Worm (Caenorhabditis elegans) whole organism, young adult: ENCODE data around the gene F35F10.1.

ENCODE experiments used
- B0336.3 ChIP-seq: fragments of 200-800 bp; sonication (Bioruptor generic); IDR thresholded peaks from 2 replicates; pipeline ENCODE4 v1.3.6; 2022; ENCODE audit warnings: missing genetic modification characterization, missing compliant biosample characterization
- F23B12.7 ChIP-seq: sonication (generic microtip); optimal IDR thresholded peaks from 2 replicates; lab custom pipeline; 2017; ENCODE audit warnings: missing genetic modification characterization, mild to moderate bottlenecking, missing compliant biosample characterization, antibody characterized with exemption, moderate library complexity; ENCODE audit not compliant: insufficient read depth
- F33H1.4 ChIP-seq: fragments of 200-800 bp; sonication (Bioruptor generic); IDR thresholded peaks from 2 replicates; pipeline ENCODE4 v1.3.6; 2022; ENCODE audit warnings: missing genetic modification reagents, missing genetic modification characterization, missing compliant biosample characterization
- F57A8.1 ChIP-seq: fragments of 200-800 bp; sonication (Bioruptor generic); optimal IDR thresholded peaks from 2 replicates; lab custom pipeline; 2018; ENCODE audit warnings: mild to moderate bottlenecking, missing genetic modification characterization, moderate library complexity, missing compliant biosample characterization
- F57C9.4 ChIP-seq: sonication (generic microtip); optimal IDR thresholded peaks from 2 replicates; lab custom pipeline; 2017; ENCODE audit warnings: mild to moderate bottlenecking, missing genetic modification characterization, missing compliant biosample characterization
- K12H6.12 ChIP-seq: fragments of 200-800 bp; sonication (Bioruptor generic); optimal IDR thresholded peaks from 2 replicates; lab custom pipeline; 2018; ENCODE audit warnings: mild to moderate bottlenecking, missing genetic modification characterization, missing compliant biosample characterization
- T26A5.8 ChIP-seq: sonication (generic microtip); optimal IDR thresholded peaks from 2 replicates; lab custom pipeline; 2016; ENCODE audit warnings: missing genetic modification characterization, missing compliant biosample characterization
- ama-1 ChIP-seq, 3 experiments: fragments of 150-350 bp in 1 of 3; sonication (generic microtip) in 2 of 3; optimal IDR thresholded peaks; 2 replicates each; lab custom pipeline; 2014 to 2018; ENCODE audit warnings: missing biosample characterization in 2 of 3, missing genetic modification characterization in 2 of 3, missing genetic modification reagents in 2 of 3
- attf-5 ChIP-seq: fragments of 200-800 bp; sonication (Bioruptor generic); optimal IDR thresholded peaks from 2 replicates; lab custom pipeline; 2018; ENCODE audit warnings: mild to moderate bottlenecking, missing genetic modification characterization, missing compliant biosample characterization
- bed-1 ChIP-seq: fragments of 200-800 bp; sonication (Bioruptor generic); IDR thresholded peaks from 2 replicates; pipeline ENCODE4 v1.3.6; 2022; ENCODE audit warnings: missing genetic modification reagents, missing genetic modification characterization, missing compliant biosample characterization
- bed-2 ChIP-seq: fragments of 200-800 bp; sonication (Bioruptor generic); IDR thresholded peaks from 2 replicates; pipeline ENCODE4 v1.3.6; 2022; ENCODE audit warnings: missing genetic modification reagents, missing genetic modification characterization, missing compliant biosample characterization
- ceh-100 ChIP-seq: fragments of 200-800 bp; sonication (Bioruptor generic); IDR thresholded peaks from 2 replicates; pipeline ENCODE4 v1.3.6; 2022; ENCODE audit warnings: missing genetic modification reagents, missing genetic modification characterization, missing compliant biosample characterization
- ceh-40 ChIP-seq: fragments of 200-800 bp; sonication (Bioruptor generic); IDR thresholded peaks from 2 replicates; pipeline ENCODE4 v1.3.6; 2022; ENCODE audit warnings: missing genetic modification characterization, missing compliant biosample characterization
- ceh-58 ChIP-seq: fragments of 200-800 bp; sonication (Bioruptor generic); IDR thresholded peaks from 2 replicates; pipeline ENCODE4 v1.3.6; 2022; ENCODE audit warnings: missing genetic modification characterization, missing compliant biosample characterization
- die-1 ChIP-seq: sonication (generic microtip); optimal IDR thresholded peaks from 2 replicates; lab custom pipeline; 2016; ENCODE audit warnings: missing genotype, mild to moderate bottlenecking, missing genetic modification characterization, missing compliant biosample characterization
- dox-1 ChIP-seq: fragments of 200-800 bp; sonication (Bioruptor generic); IDR thresholded peaks from 2 replicates; pipeline ENCODE4 v1.3.6; 2022; ENCODE audit warnings: missing genetic modification reagents, missing genetic modification characterization, missing compliant biosample characterization
- dpl-1 ChIP-seq: fragments of 150-350 bp; optimal IDR thresholded peaks from 2 replicates; lab custom pipeline; 2014; ENCODE audit warnings: missing biosample characterization, missing genetic modification reagents, missing genetic modification characterization
- efl-1 ChIP-seq: fragments of 150-350 bp; optimal IDR thresholded peaks from 2 replicates; lab custom pipeline; 2014; ENCODE audit warnings: missing biosample characterization, missing genetic modification reagents, missing genetic modification characterization
- egl-18 ChIP-seq: fragments of 200-800 bp; sonication (Bioruptor generic); IDR thresholded peaks from 2 replicates; pipeline ENCODE4 v1.3.6; 2022; ENCODE audit warnings: missing genetic modification reagents, missing genetic modification characterization, missing compliant biosample characterization
- egl-44 ChIP-seq: fragments of 200-800 bp; sonication (Bioruptor generic); IDR thresholded peaks from 2 replicates; pipeline ENCODE4 v1.3.6; 2022; ENCODE audit warnings: missing genetic modification reagents, missing genetic modification characterization, missing compliant biosample characterization
- ets-4 ChIP-seq: fragments of 200-800 bp; sonication (Bioruptor generic); optimal IDR thresholded peaks from 2 replicates; lab custom pipeline; 2018; ENCODE audit warnings: mild to moderate bottlenecking, missing genetic modification characterization, missing compliant biosample characterization
- hlh-26 ChIP-seq: fragments of 200-800 bp; sonication (Bioruptor generic); conservative IDR thresholded peaks from 2 replicates; pipeline ENCODE4 v1.3.6; 2022; ENCODE audit warnings: missing genetic modification reagents, missing genetic modification characterization, missing compliant biosample characterization
- let-526 ChIP-seq: fragments of 200-800 bp; sonication (Bioruptor generic); IDR thresholded peaks from 2 replicates; pipeline ENCODE4 v1.3.6; 2022; ENCODE audit warnings: missing genetic modification reagents, missing genetic modification characterization, missing compliant biosample characterization
- let-607 ChIP-seq, 2 experiments: fragments of 200-800 bp in 1 of 2; sonication (Bioruptor generic) in 1 of 2; sonication (generic microtip) in 1 of 2; optimal IDR thresholded peaks; 2 replicates each; lab custom pipeline; 2016 to 2018; ENCODE audit warnings: mild to moderate bottlenecking in 2 of 2, missing compliant biosample characterization in 2 of 2, missing genetic modification characterization in 2 of 2, moderate library complexity in 2 of 2, missing genotype in 1 of 2
- lin-35 ChIP-seq, 3 experiments: fragments of 150-350 bp in 2 of 3; sonication (generic microtip) in 1 of 3; optimal IDR thresholded peaks; 2 replicates each; lab custom pipeline; 2014 to 2018; ENCODE audit warnings: missing biosample characterization in 3 of 3, missing genetic modification characterization in 3 of 3, missing genetic modification reagents in 3 of 3
- lin-54 ChIP-seq: fragments of 200-800 bp; sonication (Bioruptor generic); optimal IDR thresholded peaks from 2 replicates; lab custom pipeline; 2018; ENCODE audit warnings: mild to moderate bottlenecking, missing genetic modification characterization, missing compliant biosample characterization
- lir-1 ChIP-seq: fragments of 200-800 bp; sonication (Bioruptor generic); conservative IDR thresholded peaks from 2 replicates; pipeline ENCODE4 v1.3.6; 2022; ENCODE audit warnings: missing genetic modification reagents, missing genetic modification characterization, missing compliant biosample characterization
- madf-3 ChIP-seq: fragments of 200-800 bp; sonication (Bioruptor generic); IDR thresholded peaks from 2 replicates; pipeline ENCODE4 v1.3.6; 2022; ENCODE audit warnings: missing genetic modification reagents, missing genetic modification characterization, missing compliant biosample characterization
- nfya-2 ChIP-seq: fragments of 200-800 bp; sonication (Bioruptor generic); IDR thresholded peaks from 2 replicates; pipeline ENCODE4 v1.3.6; 2022; ENCODE audit warnings: missing genetic modification reagents, missing genetic modification characterization, missing compliant biosample characterization
- nfyb-1 ChIP-seq: fragments of 200-800 bp; sonication (Bioruptor generic); IDR thresholded peaks from 2 replicates; pipeline ENCODE4 v1.3.6; 2022; ENCODE audit warnings: missing genetic modification reagents, missing genetic modification characterization, missing compliant biosample characterization
- nhr-90 ChIP-seq: sonication (generic microtip); optimal IDR thresholded peaks from 2 replicates; lab custom pipeline; 2016; ENCODE audit warnings: missing genotype, mild to moderate bottlenecking, missing genetic modification characterization, missing compliant biosample characterization
- pbrm-1 ChIP-seq: fragments of 200-800 bp; sonication (Bioruptor generic); IDR thresholded peaks from 2 replicates; pipeline ENCODE4 v1.3.6; 2022; ENCODE audit warnings: missing genetic modification reagents, missing genetic modification characterization, missing compliant biosample characterization
- rec-8 ChIP-seq, 2 experiments: sonication (generic microtip); optimal IDR thresholded peaks; 2 replicates each; lab custom pipeline; 2016; ENCODE audit warnings: mild to moderate bottlenecking in 2 of 2, missing genetic modification characterization in 2 of 2, missing genetic modification reagents in 2 of 2, missing genotype in 2 of 2, missing biosample characterization in 1 of 2, missing compliant biosample characterization in 1 of 2, moderate library complexity in 1 of 2
- repo-1 ChIP-seq: sonication (generic microtip); optimal IDR thresholded peaks from 2 replicates; lab custom pipeline; 2017; ENCODE audit warnings: mild to moderate bottlenecking, missing genetic modification characterization, missing compliant biosample characterization
- sea-2 ChIP-seq: fragments of 200-800 bp; sonication (Bioruptor generic); IDR thresholded peaks from 2 replicates; pipeline ENCODE4 v1.3.6; 2022; ENCODE audit warnings: missing genetic modification characterization, missing compliant biosample characterization
- snpc-1.3 ChIP-seq: sonication (generic microtip); optimal IDR thresholded peaks from 2 replicates; lab custom pipeline; 2017; ENCODE audit warnings: missing genetic modification characterization, mild to moderate bottlenecking, missing compliant biosample characterization, antibody characterized with exemption, moderate library complexity, missing genotype, missing genetic modification reagents; ENCODE audit not compliant: insufficient read depth
- snpc-4 ChIP-seq, 5 experiments: fragments of 150-350 bp in 1 of 5; sonication (generic microtip) in 4 of 5; optimal IDR thresholded peaks; 2 replicates each; lab custom pipeline; 2014 to 2018; ENCODE audit warnings: missing genetic modification characterization in 5 of 5, missing biosample characterization in 3 of 5, antibody characterized with exemption in 2 of 5, mild to moderate bottlenecking in 2 of 5, missing compliant biosample characterization in 2 of 5, missing genotype in 2 of 5, moderate library complexity in 2 of 5, missing genetic modification reagents in 1 of 5
- somi-1 ChIP-seq: fragments of 200-800 bp; sonication (Bioruptor generic); optimal IDR thresholded peaks from 2 replicates; lab custom pipeline; 2018; ENCODE audit warnings: mild to moderate bottlenecking, missing genetic modification characterization, missing compliant biosample characterization
- zfh-2 ChIP-seq: fragments of 200-800 bp; sonication (Bioruptor generic); conservative IDR thresholded peaks from 2 replicates; pipeline ENCODE4 v1.3.6; 2022; ENCODE audit warnings: missing genetic modification reagents, missing genetic modification characterization, missing compliant biosample characterization
- zim-3 ChIP-seq: sonication (generic microtip); optimal IDR thresholded peaks from 2 replicates; lab custom pipeline; 2017; ENCODE audit warnings: mild to moderate bottlenecking, missing genetic modification characterization, moderate library complexity, missing compliant biosample characterization
- ztf-22 ChIP-seq: fragments of 200-800 bp; sonication (Bioruptor generic); optimal IDR thresholded peaks from 2 replicates; lab custom pipeline; 2018; ENCODE audit warnings: mild to moderate bottlenecking, missing genetic modification characterization, moderate library complexity, missing compliant biosample characterization
- ztf-25 ChIP-seq: fragments of 200-800 bp; sonication (Bioruptor generic); IDR thresholded peaks from 2 replicates; pipeline ENCODE4 v1.3.6; 2022; ENCODE audit warnings: missing genetic modification reagents, missing genetic modification characterization, missing compliant biosample characterization
- ztf-28 ChIP-seq: fragments of 200-800 bp; sonication (Bioruptor generic); IDR thresholded peaks from 2 replicates; pipeline ENCODE4 v1.3.6; 2022; ENCODE audit warnings: missing genetic modification reagents, missing genetic modification characterization, missing compliant biosample characterization

Gene F35F10.1

ce11 chrV:3297764-3298163 is 18.3 kb upstream of the F35F10.1 start, which contains the start of gene srx-122:
TSS of gene srx-122 (minus strand) at chrV:3297864.
- TF ChIP-seq nhr-90 (no peak), ceh-58 (no peak), bed-2 (GFP tag; lab: Robert Waterston, UW) (no peak), B0336.3 (no peak), lin-54 (GFP tag; lab: Kevin White, UChicago) (no peak), ets-4 (no peak)
- TF ChIP-seq, all 124 proteins: peak for 0

- no peak for TF ChIP-seq madf-3
- TF ChIP-seq repo-1 = no peak
- 0 out of 2 replicates have a peak, but pooled peaks have one; percentile 22 for TF ChIP-seq let-526 (GFP tag; lab: Robert Waterston, UW)
- no peak for TF ChIP-seq pbrm-1 (GFP tag; lab: Robert Waterston, UW)
- no peak for TF ChIP-seq ztf-28 (GFP tag; lab: Robert Waterston, UW)
- no peak for TF ChIP-seq somi-1
- TF ChIP-seq dpl-1 (GFP tag; lab: Kevin White, UChicago) = no peak
- TF ChIP-seq T26A5.8 (tag; lab: Kevin White, UChicago) = no peak
- no peak for TF ChIP-seq F23B12.7 (tag; lab: Kevin White, UChicago)
- TF ChIP-seq ztf-25 = 0 out of 2 replicates have a peak, but pooled peaks have one; percentile 36
- no peak for TF ChIP-seq ceh-58
- no peak for TF ChIP-seq dox-1 (GFP tag; lab: Robert Waterston, UW)
- no peak for TF ChIP-seq ztf-22 (GFP tag; lab: Kevin White, UChicago)
- no peak for TF ChIP-seq nfyb-1
- TF ChIP-seq egl-18 = peak; percentile 66; the same call in 1 of the 2 replicates
- TF ChIP-seq, all 124 proteins: peak for 3
Measured at ce11 chrV:3299437-3299836, 16.7 kb upstream of the F35F10.1 start.

ce11 chrV:3301898-3302297 is 14.2 kb upstream of the F35F10.1 start, which contains the start of gene srbc-1:
TSS of gene srbc-1 (minus strand) at chrV:3301998.
- no peak for TF ChIP-seq ceh-40 (GFP tag; lab: Robert Waterston, UW)
- no peak for TF ChIP-seq F33H1.4 (GFP tag; lab: Robert Waterston, UW)
- TF ChIP-seq zim-3 (tag; lab: Kevin White, UChicago) = no peak
- no peak for TF ChIP-seq attf-5 (GFP tag; lab: Kevin White, UChicago)
- TF ChIP-seq let-607 (tag; optimal IDR thresholded peaks at IDR 0.05; lab: Kevin White, UChicago) = no peak
- no peak for TF ChIP-seq snpc-1.3 (tag; lab: Kevin White, UChicago)
- TF ChIP-seq egl-44 (GFP tag; lab: Robert Waterston, UW) = no peak
- no peak for TF ChIP-seq hlh-26 (GFP tag; lab: Robert Waterston, UW)
- no peak for TF ChIP-seq F57A8.1 (GFP tag; lab: Kevin White, UChicago)
- no peak for TF ChIP-seq bed-2 (GFP tag; lab: Robert Waterston, UW)

ce11 chrV:3308169-3308568 is 7.9 kb upstream of the F35F10.1 start, which contains the start of gene srbc-3:
TSS of gene srbc-3 (plus strand) at chrV:3308469.
- TF ChIP-seq zfh-2 (GFP tag; lab: Robert Waterston, UW) (no peak), F57C9.4 (tag; lab: Kevin White, UChicago) (no peak), sea-2 (GFP tag; lab: Robert Waterston, UW) (no peak), snpc-4 (GFP tag; optimal IDR thresholded peaks at IDR 0.05; lab: Kevin White, UChicago) (no peak), snpc-4 (tag; optimal IDR thresholded peaks at IDR 0.05; lab: Kevin White, UChicago) (no peak), ama-1 (optimal IDR thresholded peaks at IDR 0.05; lab: Kevin White, UChicago) (no peak), ama-1 (GFP tag; optimal IDR thresholded peaks at IDR 0.05; lab: Kevin White, UChicago) (no peak), zim-3 (tag; lab: Kevin White, UChicago) (no peak), bed-1 (GFP tag; lab: Robert Waterston, UW) (no peak), let-607 (tag; optimal IDR thresholded peaks at IDR 0.05; lab: Kevin White, UChicago) (no peak), efl-1 (GFP tag; lab: Kevin White, UChicago) (no peak), nfya-2 (GFP tag; lab: Robert Waterston, UW) (no peak), hlh-26 (GFP tag; lab: Robert Waterston, UW) (no peak), rec-8 (tag; optimal IDR thresholded peaks at IDR 0.05; lab: Kevin White, UChicago) (no peak), K12H6.12 (tag; lab: Kevin White, UChicago) (no peak), lin-35 (GFP tag; optimal IDR thresholded peaks at IDR 0.05; lab: Kevin White, UChicago) (no peak), ceh-100 (GFP tag; lab: Robert Waterston, UW) (no peak), die-1 (tag; lab: Kevin White, UChicago) (no peak), lir-1 (GFP tag; lab: Robert Waterston, UW) (no peak)
